Fruit fly (Drosophila melanogaster) whole organism: ENCODE measurements around the gene Ms.

Experiments used
- Dll ChIP-seq: fragments of >200 bp; optimal IDR thresholded peaks from 2 replicates; lab custom pipeline; 2017
- usp ChIP-seq: fragments of >200 bp; optimal IDR thresholded peaks from 2 replicates; lab custom pipeline; 2017; ENCODE audit warnings: missing biosample characterization, missing genetic modification characterization, mixed read lengths

dm6 chr3R:24336622-24337021 is 4.7 kb upstream of the Ms start, which contains the start of gene CG6432:
- TF ChIP-seq Dll (lab: Kevin White, UChicago) (no peak), usp (GFP tag; lab: Kevin White, UChicago) (no peak)
